Worm (Caenorhabditis elegans): ENCODE measurements around the gene C28H8.7.

Gene C28H8.7

ce11 chrIII:5838159-5839046 is 48.4 kb downstream of the C28H8.7 start:
- TF ChIP-seq ceh-62 (tag; optimal IDR thresholded peaks at IDR 0.05), result no peak
- TF ChIP-seq ama-1 (optimal IDR thresholded peaks at IDR 0.05), result peak; percentile 33
- TF ChIP-seq dve-1 (tag; optimal IDR thresholded peaks at IDR 0.05; ENCODE audit: insufficient read depth), result peak; percentile 95
- TF ChIP-seq fos-1 (tag; optimal IDR thresholded peaks at IDR 0.05), result no peak
- TF ChIP-seq sdz-12 (GFP tag; optimal IDR thresholded peaks at IDR 0.05), result no peak
- TF ChIP-seq madf-9 (GFP tag; conservative IDR thresholded peaks at IDR 0.05), result no peak
- TF ChIP-seq nhr-48 (tag; optimal IDR thresholded peaks at IDR 0.05), result peak; percentile 81
- no peak for TF ChIP-seq lin-13 (GFP tag; optimal IDR thresholded peaks at IDR 0.05)
- TF ChIP-seq cey-2 (tag; optimal IDR thresholded peaks at IDR 0.05; ENCODE audit: borderline replicate concordance, insufficient read depth), result peak; percentile 9
- TF ChIP-seq nhr-41 (GFP tag; IDR thresholded peaks at IDR 0.05), result no peak
- peak; percentile 6 for TF ChIP-seq nhr-102 (tag; optimal IDR thresholded peaks at IDR 0.05)
- peak; percentile 49 to 82 for TF ChIP-seq unc-62 (GFP tag; optimal IDR thresholded peaks at IDR 0.05 in 1 of 2)
- TF ChIP-seq unc-62 (tag; optimal IDR thresholded peaks at IDR 0.05), result no peak
- TF ChIP-seq daf-19 (GFP tag; conservative IDR thresholded peaks at IDR 0.05), result no peak
- TF ChIP-seq F49E8.2 (tag; optimal IDR thresholded peaks at IDR 0.05; ENCODE audit: borderline replicate concordance), result no peak
- no peak for TF ChIP-seq tag-97 (GFP tag; IDR thresholded peaks at IDR 0.05)
- no peak for TF ChIP-seq mdt-29 (GFP tag; IDR thresholded peaks at IDR 0.05)
- no peak for TF ChIP-seq dpl-1 (GFP tag; optimal IDR thresholded peaks at IDR 0.05)
- TF ChIP-seq hmg-1.1 (GFP tag; IDR thresholded peaks at IDR 0.05), result 0 out of 2 replicates have a peak, but pooled peaks have one; percentile 7
- no peak for TF ChIP-seq F44E2.7 (GFP tag; IDR thresholded peaks at IDR 0.05)
- no peak for TF ChIP-seq ceh-44 (GFP tag; IDR thresholded peaks at IDR 0.05)
- peak; percentile 15 for TF ChIP-seq duxl-1 (tag; optimal IDR thresholded peaks at IDR 0.05; ENCODE audit: poor library complexity)
- no peak for TF ChIP-seq arid-1 (GFP tag; conservative IDR thresholded peaks at IDR 0.05)
- TF ChIP-seq lin-15B (tag; optimal IDR thresholded peaks at IDR 0.05), result no peak
- no peak for TF ChIP-seq D1046.2 (GFP tag; IDR thresholded peaks at IDR 0.05)
- TF ChIP-seq unc-39 (tag; optimal IDR thresholded peaks at IDR 0.05), result no peak
- no peak for TF ChIP-seq zip-2 (tag; optimal IDR thresholded peaks at IDR 0.05)
- no peak for TF ChIP-seq fkh-10 (GFP tag; optimal IDR thresholded peaks at IDR 0.05)
- no peak for TF ChIP-seq daf-12 (tag; optimal IDR thresholded peaks at IDR 0.05)
- no peak for TF ChIP-seq nhr-237 (tag; optimal IDR thresholded peaks at IDR 0.05)
- TF ChIP-seq mes-2 (tag; optimal IDR thresholded peaks at IDR 0.05; ENCODE audit: poor library complexity, severe bottlenecking), result peak; percentile 30
- TF ChIP-seq hlh-11 (tag; optimal IDR thresholded peaks at IDR 0.05), result peak; percentile 93
- TF ChIP-seq ZK546.5 (tag; optimal IDR thresholded peaks at IDR 0.05), result no peak
- TF ChIP-seq nhr-25 (tag; optimal IDR thresholded peaks at IDR 0.05; ENCODE audit: borderline replicate concordance, insufficient read depth), result no peak
- no peak for TF ChIP-seq Y48G9A.11 (GFP tag; IDR thresholded peaks at IDR 0.05)
- no peak for TF ChIP-seq Y75B8A.6 (GFP tag; IDR thresholded peaks at IDR 0.05)
- peak; percentile 77 for TF ChIP-seq nhr-77 (tag; optimal IDR thresholded peaks at IDR 0.05)
- TF ChIP-seq mxl-3 (GFP tag; optimal IDR thresholded peaks at IDR 0.05), result peak; percentile 86
- no peak for TF ChIP-seq madf-5 (GFP tag; IDR thresholded peaks at IDR 0.05)
- no peak for TF ChIP-seq snpc-4 (tag; optimal IDR thresholded peaks at IDR 0.05)
- no peak for TF ChIP-seq vab-7 (GFP tag; IDR thresholded peaks at IDR 0.05)
- TF ChIP-seq nhr-76 (tag; optimal IDR thresholded peaks at IDR 0.05), result no peak
- no peak for TF ChIP-seq spr-1 (tag; optimal IDR thresholded peaks at IDR 0.05)
- no peak for TF ChIP-seq lir-3 (tag; optimal IDR thresholded peaks at IDR 0.05)
- no peak for TF ChIP-seq dmd-9 (GFP tag; IDR thresholded peaks at IDR 0.05)
- TF ChIP-seq F26F4.8 (GFP tag; conservative IDR thresholded peaks at IDR 0.05), result no peak
- no peak for TF ChIP-seq lim-7 (GFP tag; IDR thresholded peaks at IDR 0.05)
- TF ChIP-seq lsy-2 (tag; optimal IDR thresholded peaks at IDR 0.05), result peak; percentile 55 to 58
- peak; percentile 87 for TF ChIP-seq php-3 (GFP tag; IDR thresholded peaks at IDR 0.05)

All from whole organism, L4 larva.